Worm (Caenorhabditis elegans) whole organism, midembryonic: ENCODE results near the gene tps-1.

Experiments
- T22C8.4 ChIP-seq: fragments of 200-800 bp; sonication (Bioruptor generic); IDR thresholded peaks from 2 replicates; pipeline ENCODE4 v1.3.6; 2022; ENCODE audit warnings: missing genetic modification characterization, missing compliant biosample characterization
- cog-1 ChIP-seq: sonication (generic microtip); optimal IDR thresholded peaks from 2 replicates; lab custom pipeline; 2016; ENCODE audit warnings: missing genetic modification characterization, missing compliant biosample characterization
- flt-1 ChIP-seq: fragments of 200-800 bp; sonication (Bioruptor generic); IDR thresholded peaks from 2 replicates; pipeline ENCODE4 v1.3.6; 2022; ENCODE audit warnings: missing genetic modification characterization, missing compliant biosample characterization
- klf-2 ChIP-seq: fragments of 200-800 bp; sonication (Bioruptor generic); conservative IDR thresholded peaks from 2 replicates; pipeline ENCODE4 v1.3.6; 2022; ENCODE audit warnings: missing genetic modification reagents, missing genetic modification characterization, missing compliant biosample characterization
- med-1 ChIP-seq: sonication (generic microtip); optimal IDR thresholded peaks from 2 replicates; lab custom pipeline; 2017; ENCODE audit warnings: missing genetic modification characterization, mild to moderate bottlenecking, missing compliant biosample characterization, antibody characterized with exemption, missing genetic modification reagents; ENCODE audit not compliant: insufficient read depth
- ref-1 ChIP-seq: fragments of 200-800 bp; sonication (Bioruptor generic); conservative IDR thresholded peaks from 2 replicates; pipeline ENCODE4 v1.3.6; 2022; ENCODE audit warnings: missing genetic modification reagents, missing genetic modification characterization, missing compliant biosample characterization
- tab-1 ChIP-seq: fragments of 200-800 bp; sonication (Bioruptor generic); IDR thresholded peaks from 2 replicates; pipeline ENCODE4 v1.3.6; 2022; ENCODE audit warnings: missing genetic modification characterization, missing compliant biosample characterization
- ztf-23 ChIP-seq: fragments of 200-800 bp; sonication (Bioruptor generic); IDR thresholded peaks from 2 replicates; pipeline ENCODE4 v1.3.6; 2022; ENCODE audit warnings: missing genetic modification reagents, missing genetic modification characterization, missing compliant biosample characterization
- ztf-29 ChIP-seq: fragments of 200-800 bp; sonication (Bioruptor generic); IDR thresholded peaks from 2 replicates; pipeline ENCODE4 v1.3.6; 2022; ENCODE audit warnings: missing genetic modification reagents, missing genetic modification characterization, missing compliant biosample characterization

tps-1 gene

DNA sequence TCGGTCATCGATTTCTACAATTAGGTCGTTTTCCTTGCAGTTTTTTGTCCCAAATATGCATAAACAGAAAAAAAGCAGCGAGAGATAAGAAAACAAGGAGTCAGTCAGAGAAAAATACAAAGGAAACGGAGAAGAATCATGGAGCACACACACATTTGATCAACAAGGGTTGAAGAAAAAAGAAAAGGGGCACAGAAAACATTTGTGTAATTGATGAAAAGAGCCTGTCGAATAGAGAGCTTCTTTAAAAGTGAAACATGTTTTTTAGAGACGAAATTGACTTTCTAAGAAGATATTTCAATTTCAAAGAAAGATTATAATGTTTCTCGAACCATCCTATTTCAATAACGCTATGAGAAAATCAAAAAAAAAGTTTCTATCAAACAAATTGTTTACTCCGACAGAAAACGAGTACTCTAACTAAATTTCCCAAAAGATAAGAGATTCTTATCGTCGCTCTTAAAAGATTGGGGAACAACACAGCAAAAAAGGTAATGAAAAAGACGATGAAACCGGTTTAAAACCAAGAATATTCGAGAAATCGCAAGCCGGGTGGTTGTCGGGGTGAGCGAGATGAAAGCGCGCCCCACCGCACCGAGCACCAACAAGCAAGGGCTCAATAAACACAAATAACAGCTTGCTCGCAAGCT is at the start of gene tps-1:
Gene tps-1, minus strand, starts transcription at position 14 of the 650 bp plus-strand sequence.
- TF ChIP-seq cog-1 (no peak), klf-2 (GFP tag; lab: Robert Waterston, UW) (no peak), ref-1 (GFP tag; lab: Robert Waterston, UW) (no peak), med-1 (GFP tag; lab: Kevin White, UChicago) (no peak), ztf-23 (no peak)

ce11 chrX:17521425-17521824 is 47.1 kb upstream of the tps-1 start:
- no peak for TF ChIP-seq med-1 (GFP tag; lab: Kevin White, UChicago)
- no peak for TF ChIP-seq ztf-29 (GFP tag; lab: Robert Waterston, UW)
- no peak for TF ChIP-seq cog-1
- no peak for TF ChIP-seq ref-1 (GFP tag; lab: Robert Waterston, UW)
- TF ChIP-seq ztf-23 = no peak
- TF ChIP-seq klf-2 (GFP tag; lab: Robert Waterston, UW) = no peak
- TF ChIP-seq tab-1 (GFP tag; lab: Robert Waterston, UW) = no peak
- TF ChIP-seq T22C8.4 (GFP tag; lab: Robert Waterston, UW) = no peak
- TF ChIP-seq flt-1 (GFP tag; lab: Robert Waterston, UW) = no peak

ce11 chrX:17519476-17519875 is 45.1 kb upstream of the tps-1 start:
- TF ChIP-seq med-1 (GFP tag; lab: Kevin White, UChicago) = no peak
- TF ChIP-seq ztf-23 = no peak
- no peak for TF ChIP-seq cog-1
- TF ChIP-seq ztf-29 (GFP tag; lab: Robert Waterston, UW) = no peak
- TF ChIP-seq ref-1 (GFP tag; lab: Robert Waterston, UW) = no peak
- TF ChIP-seq tab-1 (GFP tag; lab: Robert Waterston, UW) = no peak
- no peak for TF ChIP-seq T22C8.4 (GFP tag; lab: Robert Waterston, UW)

- TF ChIP-seq ztf-29 (GFP tag; lab: Robert Waterston, UW) (no peak), klf-2 (GFP tag; lab: Robert Waterston, UW) (no peak), ztf-23 (no peak), ref-1 (GFP tag; lab: Robert Waterston, UW) (no peak), cog-1 (no peak), T22C8.4 (GFP tag; lab: Robert Waterston, UW) (no peak), med-1 (GFP tag; lab: Kevin White, UChicago) (no peak)
Observed at ce11 chrX:17518293-17518692, 44.0 kb upstream of the tps-1 start.

- no peak for TF ChIP-seq tab-1 (GFP tag; lab: Robert Waterston, UW)
- no peak for TF ChIP-seq flt-1 (GFP tag; lab: Robert Waterston, UW)
- TF ChIP-seq ref-1 (GFP tag; lab: Robert Waterston, UW) = no peak
- no peak for TF ChIP-seq ztf-29 (GFP tag; lab: Robert Waterston, UW)
- TF ChIP-seq klf-2 (GFP tag; lab: Robert Waterston, UW) = no peak
- no peak for TF ChIP-seq T22C8.4 (GFP tag; lab: Robert Waterston, UW)
- TF ChIP-seq med-1 (GFP tag; lab: Kevin White, UChicago) = no peak
- no peak for TF ChIP-seq cog-1
- TF ChIP-seq ztf-23 = no peak
Observed at ce11 chrX:17517872-17518271, 43.5 kb upstream of the tps-1 start.

DNA sequence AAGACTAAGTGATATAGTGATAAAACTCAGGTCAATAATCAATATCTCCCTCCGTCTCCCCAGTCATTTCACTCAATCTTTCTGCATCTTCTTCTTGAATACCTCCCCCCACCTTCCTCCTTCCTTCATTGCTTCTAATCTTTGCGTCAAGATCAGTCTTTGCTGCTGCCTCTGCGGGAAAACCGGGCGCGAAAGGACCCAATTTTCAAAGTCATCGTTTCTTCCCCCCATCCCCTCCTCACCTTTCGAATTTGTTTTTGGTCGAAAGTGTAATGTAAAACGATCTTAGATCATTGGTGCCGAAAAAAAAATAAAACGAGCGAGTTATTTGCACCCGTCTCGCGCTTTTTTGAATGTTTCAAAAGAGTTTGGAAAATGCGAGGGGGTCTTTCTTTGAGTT is 42.6 kb upstream of the tps-1 start:
- TF ChIP-seq tab-1 (GFP tag; lab: Robert Waterston, UW) (no peak), klf-2 (GFP tag; lab: Robert Waterston, UW) (no peak), T22C8.4 (GFP tag; lab: Robert Waterston, UW) (no peak)

- TF ChIP-seq flt-1 (GFP tag; lab: Robert Waterston, UW) (no peak), med-1 (GFP tag; lab: Kevin White, UChicago) (no peak), tab-1 (GFP tag; lab: Robert Waterston, UW) (no peak), ztf-29 (GFP tag; lab: Robert Waterston, UW) (no peak), klf-2 (GFP tag; lab: Robert Waterston, UW) (no peak), ref-1 (GFP tag; lab: Robert Waterston, UW) (no peak), cog-1 (no peak), ztf-23 (no peak), T22C8.4 (GFP tag; lab: Robert Waterston, UW) (no peak)
Observed at ce11 chrX:17516461-17516860, 42.1 kb upstream of the tps-1 start.

DNA sequence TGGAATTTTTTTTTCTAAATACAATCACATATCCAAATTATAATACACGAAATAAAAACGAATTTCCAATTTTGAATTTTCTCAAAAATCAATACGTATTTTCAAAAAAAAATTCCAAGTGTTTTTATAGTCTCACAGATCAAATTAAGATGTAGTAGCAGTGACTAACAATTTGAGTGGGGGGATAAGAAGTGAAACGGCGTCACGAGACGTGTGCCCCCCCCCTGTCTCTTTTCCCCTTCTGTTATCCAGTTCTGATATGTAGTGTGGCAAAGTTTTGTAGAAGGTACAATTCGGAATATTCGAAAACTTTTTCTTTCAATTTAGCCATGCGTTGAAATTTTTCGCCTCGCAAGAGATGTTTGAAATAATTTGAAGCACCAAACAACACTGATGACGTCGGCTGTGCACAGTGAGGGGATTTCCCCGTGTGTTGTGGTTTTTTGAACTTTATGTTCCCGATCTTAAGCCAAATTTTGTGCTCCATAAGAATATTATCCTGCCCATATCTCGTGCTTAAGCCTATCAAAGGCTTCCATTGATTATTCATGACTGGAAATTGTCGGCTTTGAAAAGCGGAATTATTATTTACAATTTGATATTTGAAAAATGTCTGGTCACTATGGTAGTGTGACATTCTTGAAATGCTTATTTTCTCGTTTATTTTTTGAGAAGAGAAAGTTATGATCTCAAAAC is 41.0 kb upstream of the tps-1 start:
- no peak for TF ChIP-seq flt-1 (GFP tag; lab: Robert Waterston, UW)
- TF ChIP-seq ztf-23 = no peak
- TF ChIP-seq ztf-29 (GFP tag; lab: Robert Waterston, UW) = no peak

- TF ChIP-seq cog-1 (no peak), ztf-23 (0 out of 2 replicates have a peak, but pooled peaks have one; percentile 42), klf-2 (GFP tag; lab: Robert Waterston, UW) (no peak)
Observed at ce11 chrX:17514422-17514821, 40.1 kb upstream of the tps-1 start.

ce11 chrX:17513507-17514113 is 39.3 kb upstream of the tps-1 start, which contains the start of gene nhr-1:
Gene nhr-1 (plus strand): TSS chrX:17514063.
- TF ChIP-seq flt-1 (GFP tag; lab: Robert Waterston, UW) (no peak), med-1 (GFP tag; lab: Kevin White, UChicago) (no peak), T22C8.4 (GFP tag; lab: Robert Waterston, UW) (peak; percentile 66), cog-1 (peak; percentile 89), ztf-23 (no peak), klf-2 (GFP tag; lab: Robert Waterston, UW) (no peak), ztf-29 (GFP tag; lab: Robert Waterston, UW) (no peak; the same call in 1 of the 2 replicates), tab-1 (GFP tag; lab: Robert Waterston, UW) (0 out of 2 replicates have a peak, but pooled peaks have one; percentile 42), ref-1 (GFP tag; lab: Robert Waterston, UW) (no peak)
